Fruit fly (Drosophila melanogaster) whole organism, embryonic: ENCODE measurements around the gene CG5828.

Source experiments
- Atf-2 ChIP-seq: fragments of 200-800 bp; sonication (Bioruptor generic); optimal IDR thresholded peaks from 2 replicates; lab custom pipeline; 2016; ENCODE audit warnings: missing biosample characterization, missing genetic modification characterization
- Atf3 ChIP-seq: fragments of 200-800 bp; sonication (Bioruptor generic); optimal IDR thresholded peaks from 3 replicates; lab custom pipeline; 2016; ENCODE audit warnings: missing biosample characterization, missing genetic modification characterization
- Awh ChIP-seq: fragments of 200-800 bp; sonication (Bioruptor generic); IDR thresholded peaks from 2 replicates; pipeline ENCODE4, ENCODE4 v1.3.6; 2022; ENCODE audit warnings: missing biosample characterization, missing genetic modification characterization
- BEAF-32 ChIP-seq: fragments of 200-800 bp; sonication (Bioruptor generic); optimal IDR thresholded peaks from 3 replicates; lab custom pipeline; 2017; ENCODE audit warnings: missing biosample characterization, missing genetic modification characterization, mild to moderate bottlenecking, moderate library complexity, missing genetic modification reagents
- CG12071 ChIP-seq: fragments of 200-800 bp; sonication (Bioruptor generic); optimal IDR thresholded peaks from 3 replicates; lab custom pipeline; 2018; ENCODE audit warnings: missing biosample characterization, mild to moderate bottlenecking, missing genetic modification characterization
- CG12769 ChIP-seq: fragments of 200-800 bp; sonication (Bioruptor generic); optimal IDR thresholded peaks from 2 replicates; lab custom pipeline; 2019; ENCODE audit warnings: missing biosample characterization, mild to moderate bottlenecking, missing genetic modification characterization, moderate library complexity
- CG12942 ChIP-seq: fragments of 200-800 bp; sonication (Bioruptor generic); optimal IDR thresholded peaks from 3 replicates; lab custom pipeline; 2016; ENCODE audit warnings: missing biosample characterization, missing genetic modification characterization
- CG13424 ChIP-seq: fragments of 200-800 bp; sonication (Bioruptor generic); optimal IDR thresholded peaks from 2 replicates; lab custom pipeline; 2019; ENCODE audit warnings: missing biosample characterization, mild to moderate bottlenecking, missing genetic modification characterization, moderate library complexity
- CG13624 ChIP-seq: fragments of 200-800 bp; sonication (Bioruptor generic); optimal IDR thresholded peaks from 2 replicates; lab custom pipeline; 2016; ENCODE audit warnings: missing biosample characterization, missing genetic modification characterization
- CG14667 ChIP-seq: fragments of 200-800 bp; sonication (Bioruptor generic); IDR thresholded peaks from 2 replicates; pipeline ENCODE4 v1.3.6; 2022; ENCODE audit warnings: missing biosample characterization, missing genetic modification characterization
- CG15073 ChIP-seq: fragments of 200-800 bp; sonication (Bioruptor generic); optimal IDR thresholded peaks from 2 replicates; lab custom pipeline; 2016; ENCODE audit warnings: missing biosample characterization, missing genetic modification characterization
- CG1529 ChIP-seq: fragments of 200-800 bp; sonication (Bioruptor generic); optimal IDR thresholded peaks from 3 replicates; lab custom pipeline; 2018; ENCODE audit warnings: missing biosample characterization, missing genetic modification characterization
- CG16863 ChIP-seq: fragments of 200-800 bp; sonication (Bioruptor generic); optimal IDR thresholded peaks from 3 replicates; lab custom pipeline; 2016; ENCODE audit warnings: missing biosample characterization, missing genetic modification characterization
- CG17612 ChIP-seq: fragments of 200-800 bp; sonication (Bioruptor generic); IDR thresholded peaks from 2 replicates; pipeline ENCODE4 v1.3.6; 2022; ENCODE audit warnings: missing biosample characterization, missing genetic modification characterization
- CG1792 ChIP-seq: fragments of 200-800 bp; sonication (Bioruptor generic); optimal IDR thresholded peaks from 2 replicates; lab custom pipeline; 2016; ENCODE audit warnings: missing biosample characterization, missing genetic modification characterization
- CG2875 ChIP-seq: fragments of 200-800 bp; sonication (Bioruptor generic); optimal IDR thresholded peaks from 2 replicates; lab custom pipeline; 2017; ENCODE audit warnings: missing biosample characterization, mild to moderate bottlenecking, missing genetic modification characterization, missing genetic modification reagents
- CG3065 ChIP-seq: fragments of 200-800 bp; sonication (Bioruptor generic); optimal IDR thresholded peaks from 2 replicates; lab custom pipeline; 2016; ENCODE audit warnings: missing biosample characterization, missing genetic modification characterization
- CG32532 ChIP-seq: fragments of 200-800 bp; sonication (Bioruptor generic); IDR thresholded peaks from 2 replicates; pipeline ENCODE4 v1.3.6; 2022; ENCODE audit warnings: missing biosample characterization, missing genetic modification characterization
- CG4617 ChIP-seq: fragments of 200-800 bp; sonication (Bioruptor generic); optimal IDR thresholded peaks from 3 replicates; lab custom pipeline; 2016; ENCODE audit warnings: missing biosample characterization, missing genetic modification characterization, borderline replicate concordance
- CG4820 ChIP-seq: fragments of 200-800 bp; sonication (Bioruptor generic); optimal IDR thresholded peaks from 3 replicates; lab custom pipeline; 2016; ENCODE audit warnings: missing biosample characterization, missing genetic modification characterization
- CG5953 ChIP-seq: fragments of 200-800 bp; sonication (Bioruptor generic); IDR thresholded peaks from 2 replicates; pipeline ENCODE4 v1.3.6; 2022; ENCODE audit warnings: missing biosample characterization, missing genetic modification characterization
- CG6272 ChIP-seq: fragments of 200-800 bp; sonication (Bioruptor generic); IDR thresholded peaks from 2 replicates; pipeline ENCODE4 v1.3.6; 2022; ENCODE audit warnings: missing biosample characterization, missing genetic modification characterization
- CG6813 ChIP-seq: fragments of 200-800 bp; sonication (Bioruptor generic); optimal IDR thresholded peaks from 2 replicates; lab custom pipeline; 2017; ENCODE audit warnings: missing biosample characterization, missing genetic modification characterization, mild to moderate bottlenecking, moderate library complexity, missing genetic modification reagents
- CG8359 ChIP-seq: fragments of 200-800 bp; sonication (Bioruptor generic); optimal IDR thresholded peaks from 2 replicates; lab custom pipeline; 2017; ENCODE audit warnings: missing biosample characterization, mild to moderate bottlenecking, missing genetic modification characterization, borderline replicate concordance
- Drgx ChIP-seq: fragments of 200-800 bp; sonication (Bioruptor generic); IDR thresholded peaks from 2 replicates; pipeline ENCODE4 v1.3.6; 2022; ENCODE audit warnings: missing biosample characterization, missing genetic modification characterization
- E2f1 ChIP-seq: fragments of 200-800 bp; sonication (Bioruptor generic); IDR thresholded peaks from 2 replicates; pipeline ENCODE4 v1.3.6; 2022; ENCODE audit warnings: missing biosample characterization, missing genetic modification characterization
- ERR ChIP-seq: fragments of 200-800 bp; sonication (Bioruptor generic); optimal IDR thresholded peaks from 2 replicates; lab custom pipeline; 2016; ENCODE audit warnings: missing biosample characterization, missing genetic modification characterization
- Fer2 ChIP-seq: fragments of 200-800 bp; sonication (Bioruptor generic); optimal IDR thresholded peaks from 2 replicates; lab custom pipeline; 2018; ENCODE audit warnings: missing biosample characterization, mild to moderate bottlenecking, missing genetic modification characterization, moderate library complexity
- Hr39 ChIP-seq: fragments of >200 bp; optimal IDR thresholded peaks from 2 replicates; lab custom pipeline; 2017
- Lpt ChIP-seq: fragments of >200 bp; optimal IDR thresholded peaks from 2 replicates; lab custom pipeline; 2018; ENCODE audit warnings: missing biosample characterization, missing genetic modification characterization
- Nf-YA ChIP-seq: fragments of 200-800 bp; sonication (Bioruptor generic); IDR thresholded peaks from 2 replicates; pipeline ENCODE4 v1.3.6; 2022; ENCODE audit warnings: missing biosample characterization, missing genetic modification characterization
- Oaz ChIP-seq: fragments of 200-800 bp; sonication (Bioruptor generic); IDR thresholded peaks from 2 replicates; pipeline ENCODE4 v1.3.6; 2022; ENCODE audit warnings: missing biosample characterization, missing genetic modification characterization
- Scr ChIP-seq: fragments of 200-800 bp; sonication (Bioruptor generic); IDR thresholded peaks from 2 replicates; pipeline ENCODE4 v1.3.6; 2022; ENCODE audit warnings: missing biosample characterization, missing genetic modification characterization; ENCODE audit not compliant: partially characterized antibody
- br ChIP-seq: fragments of >200 bp; optimal IDR thresholded peaks from 2 replicates; lab custom pipeline; 2017
- dmrt99B ChIP-seq: fragments of 200-800 bp; sonication (Bioruptor generic); optimal IDR thresholded peaks from 2 replicates; lab custom pipeline; 2018; ENCODE audit warnings: missing biosample characterization, mild to moderate bottlenecking, missing genetic modification characterization, moderate library complexity
- exex ChIP-seq: fragments of 200-800 bp; sonication (Bioruptor generic); optimal IDR thresholded peaks from 4 replicates; lab custom pipeline; 2018; ENCODE audit warnings: missing biosample characterization, mild to moderate bottlenecking, missing genetic modification characterization, moderate library complexity
- fu2 ChIP-seq: fragments of 200-800 bp; sonication (Bioruptor generic); optimal IDR thresholded peaks from 2 replicates; lab custom pipeline; 2016; ENCODE audit warnings: missing biosample characterization, missing genetic modification characterization
- gce ChIP-seq: fragments of 200-800 bp; sonication (Bioruptor generic); IDR thresholded peaks from 3 replicates; pipeline ENCODE4 v1.3.6; 2022; ENCODE audit warnings: missing biosample characterization, missing genetic modification characterization
- gro ChIP-seq: fragments of 200-800 bp; sonication (Bioruptor generic); optimal IDR thresholded peaks from 2 replicates; lab custom pipeline; 2016; ENCODE audit warnings: missing biosample characterization, missing genetic modification characterization
- hkb ChIP-seq, 2 experiments: fragments of 200-800 bp in 1 of 2; fragments of >200 bp in 1 of 2; sonication (Bioruptor generic) in 1 of 2; IDR thresholded peaks in 1 of 2; optimal IDR thresholded peaks in 1 of 2; 2 replicates each; pipeline versions ENCODE4 v1.3.6 to Lab custom; 2017 to 2022; ENCODE audit warnings: missing biosample characterization in 1 of 2, missing genetic modification characterization in 1 of 2
- maf-S ChIP-seq: fragments of 200-800 bp; sonication (Bioruptor generic); optimal IDR thresholded peaks from 2 replicates; lab custom pipeline; 2016; ENCODE audit warnings: missing biosample characterization, missing genetic modification characterization
- nerfin-1 ChIP-seq: fragments of 200-800 bp; sonication (Bioruptor generic); optimal IDR thresholded peaks from 3 replicates; lab custom pipeline; 2019; ENCODE audit warnings: missing biosample characterization, mild to moderate bottlenecking, missing genetic modification characterization, moderate library complexity
- pfk ChIP-seq: fragments of 200-800 bp; sonication (Bioruptor generic); optimal IDR thresholded peaks from 2 replicates; lab custom pipeline; 2018; ENCODE audit warnings: missing biosample characterization, mild to moderate bottlenecking, missing genetic modification characterization, moderate library complexity
- pnt ChIP-seq: fragments of 200-800 bp; sonication (Bioruptor generic); optimal IDR thresholded peaks from 3 replicates; lab custom pipeline; 2016; ENCODE audit warnings: missing biosample characterization, missing genetic modification characterization
- shn ChIP-seq: fragments of 200-800 bp; sonication (Bioruptor generic); optimal IDR thresholded peaks from 3 replicates; lab custom pipeline; 2016; ENCODE audit warnings: missing biosample characterization, missing genetic modification characterization
- slp2 ChIP-seq: fragments of 200-800 bp; sonication (Bioruptor generic); optimal IDR thresholded peaks from 2 replicates; lab custom pipeline; 2016; ENCODE audit warnings: missing biosample characterization, missing genetic modification characterization
- ssp ChIP-seq: fragments of 200-800 bp; sonication (Bioruptor generic); IDR thresholded peaks from 2 replicates; pipeline ENCODE4 v1.3.6; 2022; ENCODE audit warnings: missing biosample characterization, missing genetic modification characterization
- sug ChIP-seq: fragments of 200-800 bp; optimal IDR thresholded peaks from 2 replicates; lab custom pipeline; 2019; ENCODE audit warnings: missing biosample characterization, mild to moderate bottlenecking, missing genetic modification characterization, moderate library complexity
- usp ChIP-seq: fragments of >200 bp; optimal IDR thresholded peaks from 2 replicates; lab custom pipeline; 2017; ENCODE audit warnings: missing biosample characterization, missing genetic modification characterization
- z ChIP-seq: fragments of 200-800 bp; sonication (Bioruptor generic); IDR thresholded peaks from 3 replicates; pipeline ENCODE4 v1.3.6; 2022; ENCODE audit warnings: missing biosample characterization, missing genetic modification characterization

The CG5828 gene

dm6 chr2L:5086905-5087522 lies 6.8 kb upstream of the CG5828 start (continued):
- peak; percentile 47 for TF ChIP-seq sug
- TF ChIP-seq z (GFP tag; lab: Robert Waterston, UW) = peak; percentile 30; the same call in 1 of the 3 replicates
- TF ChIP-seq CG15073 = peak; percentile 13
- TF ChIP-seq CG6272 (GFP tag; lab: Robert Waterston, UW) = no peak
- TF ChIP-seq E2f1 (GFP tag; lab: Robert Waterston, UW) = no peak
- peak; percentile 40 for TF ChIP-seq maf-S
- TF ChIP-seq BEAF-32 (GFP tag; lab: Kevin White, UChicago) = no peak
- peak; percentile 80 for TF ChIP-seq CG13424 (tag; lab: Kevin White, UChicago)
- TF ChIP-seq CG12769 = peak; percentile 60
- peak; percentile 60 for TF ChIP-seq pnt
- TF ChIP-seq CG6813 = peak; percentile 61
- TF ChIP-seq shn (GFP tag; lab: Kevin White, UChicago) = peak; percentile 51
- TF ChIP-seq CG4617 (GFP tag; lab: Kevin White, UChicago) = peak; percentile 49
- peak; percentile 49 for TF ChIP-seq CG16863 (GFP tag; lab: Kevin White, UChicago)
- no peak for TF ChIP-seq usp (GFP tag; lab: Kevin White, UChicago)
- TF ChIP-seq CG14667 (GFP tag; lab: Robert Waterston, UW) = peak; percentile 40; the same call in 1 of the 2 replicates
- TF ChIP-seq CG13624 (GFP tag; lab: Kevin White, UChicago) = peak; percentile 60
- TF ChIP-seq Hr39 (lab: Kevin White, UChicago) = no peak
- no peak for TF ChIP-seq pfk (GFP tag; lab: Kevin White, UChicago)
- 0 out of 2 replicates have a peak, but pooled peaks have one; percentile 25 for TF ChIP-seq Nf-YA (GFP tag; lab: Robert Waterston, UW)
- no peak for TF ChIP-seq Scr (GFP tag; lab: Robert Waterston, UW)
- peak; percentile 29 for TF ChIP-seq CG1792 (GFP tag; lab: Kevin White, UChicago)
- peak; percentile 75 for TF ChIP-seq CG12071 (GFP tag; lab: Kevin White, UChicago)
- peak; percentile 72 for TF ChIP-seq gro (GFP tag; lab: Kevin White, UChicago)
- peak; percentile 62 for TF ChIP-seq Atf-2 (GFP tag; lab: Kevin White, UChicago)
- peak; percentile 64 for TF ChIP-seq CG2875 (GFP tag; lab: Kevin White, UChicago)
- TF ChIP-seq slp2 (GFP tag; lab: Kevin White, UChicago) = no peak
- TF ChIP-seq CG1529 (GFP tag; lab: Kevin White, UChicago) = peak; percentile 65
- peak; percentile 60; the same call in 1 of the 2 replicates for TF ChIP-seq CG5953 (GFP tag; lab: Robert Waterston, UW)
- peak; percentile 72 for TF ChIP-seq CG8359 (GFP tag; lab: Kevin White, UChicago)
- peak; percentile 54; the same call in 1 of the 3 replicates for TF ChIP-seq gce (GFP tag; lab: Robert Waterston, UW)
- peak; percentile 59 for TF ChIP-seq CG12942 (GFP tag; lab: Kevin White, UChicago)
- TF ChIP-seq hkb (optimal IDR thresholded peaks at IDR 0.05; lab: Kevin White, UChicago) = no peak
- TF ChIP-seq hkb (GFP tag; IDR thresholded peaks at IDR 0.05; lab: Robert Waterston, UW) = peak; percentile 79
- TF ChIP-seq nerfin-1 (tag; lab: Kevin White, UChicago) = peak; percentile 76
- peak; percentile 90 for TF ChIP-seq dmrt99B (tag; lab: Kevin White, UChicago)
- no peak for TF ChIP-seq CG17612 (GFP tag; lab: Robert Waterston, UW)
- peak; percentile 39 for TF ChIP-seq Fer2 (tag; lab: Kevin White, UChicago)
- peak; percentile 21 for TF ChIP-seq Atf3 (GFP tag; lab: Kevin White, UChicago)
- TF ChIP-seq Drgx (GFP tag; lab: Robert Waterston, UW) = peak; percentile 67
- peak; percentile 54 for TF ChIP-seq exex (tag; lab: Kevin White, UChicago)
- TF ChIP-seq CG4820 = peak; percentile 56
- TF ChIP-seq Awh (GFP tag; lab: Robert Waterston, UW) = peak; percentile 65; the same call in 1 of the 2 replicates
- TF ChIP-seq br (lab: Kevin White, UChicago) = no peak
- TF ChIP-seq Lpt = no peak
- no peak for TF ChIP-seq Oaz (GFP tag; lab: Robert Waterston, UW)
- TF ChIP-seq ERR (GFP tag; lab: Kevin White, UChicago) = peak; percentile 34
- 0 out of 2 replicates have a peak, but pooled peaks have one; percentile 8 for TF ChIP-seq CG32532 (GFP tag; lab: Robert Waterston, UW)
- TF ChIP-seq ssp (GFP tag; lab: Robert Waterston, UW) = no peak; the same call in 1 of the 2 replicates
- no peak for TF ChIP-seq CG3065 (GFP tag; lab: Kevin White, UChicago)
- TF ChIP-seq fu2 = peak; percentile 26
